Worm (Caenorhabditis elegans) whole organism, mixed stage, embryonic: ENCODE measurements around the gene C56G2.4.

Source experiments
- lin-13 ChIP-seq: fragments of 150-350 bp; optimal IDR thresholded peaks from 2 replicates; lab custom pipeline; 2014; ENCODE audit warnings: missing biosample characterization, missing genetic modification characterization
- nhr-12 ChIP-seq: fragments of 150-350 bp; optimal IDR thresholded peaks from 2 replicates; lab custom pipeline; 2014; ENCODE audit warnings: missing biosample characterization, missing genetic modification characterization
- pha-4 ChIP-seq: fragments of 150-350 bp; optimal IDR thresholded peaks from 2 replicates; lab custom pipeline; 2018; ENCODE audit warnings: missing biosample characterization, missing genetic modification reagents, missing genetic modification characterization

DNA sequence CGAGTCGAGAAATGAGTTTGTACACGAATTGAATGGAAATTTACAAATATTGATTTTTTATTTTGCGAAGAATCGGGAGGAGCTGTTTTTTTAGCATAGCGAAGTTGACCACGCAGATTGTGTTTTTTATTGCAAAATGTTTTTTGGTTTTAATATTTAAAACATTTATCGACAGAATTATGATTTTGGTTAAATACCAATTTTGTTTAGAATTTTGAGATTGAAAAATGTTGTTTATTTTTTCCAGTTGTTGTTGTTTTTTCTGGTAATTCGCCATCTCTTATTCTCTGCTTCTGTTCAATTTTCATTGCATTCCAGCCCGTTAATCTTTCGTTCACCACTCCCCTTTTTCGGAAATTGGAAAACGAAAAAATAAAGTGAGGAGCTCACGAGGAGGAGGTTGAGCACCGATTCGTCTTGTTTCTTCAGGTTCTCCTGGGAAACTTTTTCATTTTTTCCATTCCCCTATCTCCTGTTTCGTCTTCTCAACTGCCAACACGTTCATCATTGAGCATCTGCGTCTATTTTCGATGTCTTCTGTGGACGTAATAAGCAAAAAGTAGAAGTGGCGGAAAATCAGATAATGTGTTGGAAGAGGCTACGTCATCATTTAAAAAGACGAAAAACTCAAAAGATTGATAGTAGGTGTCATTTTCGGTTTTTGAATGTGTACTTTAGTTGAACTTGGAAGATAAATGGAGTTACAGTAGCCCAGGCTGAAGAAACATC is 35.4 kb upstream of the C56G2.4 start, which contains the start of gene F47D12.7:
- TF ChIP-seq pha-4 (tag; lab: Kevin White, UChicago), result no peak
- no peak for TF ChIP-seq nhr-12 (tag; lab: Kevin White, UChicago)
- TF ChIP-seq lin-13 (tag; lab: Kevin White, UChicago), result no peak
